Worm (Caenorhabditis elegans) whole organism, L1 larva: ENCODE data around the gene H06A10.1.

Source experiments
- blmp-1 ChIP-seq: fragments of 150-350 bp; optimal IDR thresholded peaks from 2 replicates; lab custom pipeline; 2014; ENCODE audit warnings: missing biosample characterization, missing genetic modification characterization
- elt-3 ChIP-seq, 6 experiments: fragments of 150-350 bp in 1 of 6; sonication (generic microtip); optimal IDR thresholded peaks; 2 replicates each; lab custom pipeline; 2017 to 2018; ENCODE audit warnings: missing biosample characterization in 6 of 6, missing genetic modification characterization in 6 of 6, inconsistent platforms in 1 of 6
- fkh-10 ChIP-seq: sonication (generic microtip); optimal IDR thresholded peaks from 2 replicates; lab custom pipeline; 2017; ENCODE audit warnings: missing biosample characterization, missing genetic modification reagents, missing genetic modification characterization
- hlh-17 ChIP-seq: fragments of 200-800 bp; sonication (Bioruptor generic); optimal IDR thresholded peaks from 2 replicates; lab custom pipeline; 2018; ENCODE audit warnings: missing genetic modification characterization, mild to moderate bottlenecking, missing compliant biosample characterization, moderate library complexity, borderline replicate concordance
- mdl-1 ChIP-seq, 2 experiments: fragments of 150-350 bp; optimal IDR thresholded peaks; 2 replicates each; lab custom pipeline; 2014 to 2017; ENCODE audit warnings: missing biosample characterization in 2 of 2, missing genetic modification characterization in 2 of 2, inconsistent platforms in 1 of 2
- nhr-237 ChIP-seq: fragments of 150-350 bp; optimal IDR thresholded peaks from 2 replicates; lab custom pipeline; 2014; ENCODE audit warnings: missing biosample characterization, missing genetic modification characterization

- TF ChIP-seq elt-3 (tag; optimal IDR thresholded peaks at IDR 0.05; lab: Kevin White, UChicago), result no peak
- no peak for TF ChIP-seq nhr-237
- no peak for TF ChIP-seq hlh-17 (GFP tag; lab: Kevin White, UChicago)
- no peak for TF ChIP-seq mdl-1 (tag; optimal IDR thresholded peaks at IDR 0.05; lab: Kevin White, UChicago)
- no peak for TF ChIP-seq fkh-10 (GFP tag; lab: Kevin White, UChicago)
- TF ChIP-seq blmp-1 (tag; lab: Kevin White, UChicago), result no peak
These were observed 43.5 kb upstream of the H06A10.1 start, which contains the start of gene F02D10.2 for ce11 chrX:13463793-13464192.
